Worm (Caenorhabditis elegans): ENCODE measurements around the gene K03D3.5.

DNA sequence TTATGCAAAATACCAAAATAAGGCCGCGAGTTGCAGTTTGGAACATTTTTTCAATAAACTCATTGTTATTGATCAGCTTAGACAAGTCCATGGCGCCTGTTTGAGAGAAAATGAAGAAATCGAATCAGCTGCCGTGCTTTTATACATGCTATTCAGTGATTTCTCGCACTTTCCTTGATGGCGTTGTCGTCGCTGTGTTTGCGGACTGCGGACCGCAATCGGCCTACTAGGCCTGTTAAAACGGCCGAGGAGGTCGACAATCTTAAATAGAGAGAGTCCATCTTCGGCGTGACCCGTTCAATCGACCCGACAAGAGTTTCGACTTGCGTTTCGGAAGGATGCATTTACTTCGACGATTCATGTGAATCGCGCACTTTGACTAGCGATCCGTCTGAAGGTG is 29.6 kb downstream of the K03D3.5 start, which contains the start of gene srz-75:
- no peak for TF ChIP-seq unc-39 (tag; optimal IDR thresholded peaks at IDR 0.05)
- no peak for TF ChIP-seq tbx-2 (tag; optimal IDR thresholded peaks at IDR 0.05)
- no peak for TF ChIP-seq ceh-28 (tag; optimal IDR thresholded peaks at IDR 0.05)
- TF ChIP-seq nfya-1 (tag; optimal IDR thresholded peaks at IDR 0.05; ENCODE audit: insufficient read depth) = no peak
- no peak for TF ChIP-seq elt-1 (tag; optimal IDR thresholded peaks at IDR 0.05)
- no peak for TF ChIP-seq ztf-4 (tag; optimal IDR thresholded peaks at IDR 0.05)
- no peak for TF ChIP-seq jun-1 (tag; optimal IDR thresholded peaks at IDR 0.05)
- no peak for TF ChIP-seq fos-1 (tag; optimal IDR thresholded peaks at IDR 0.05)

Data from whole organism, L3 larva.